Worm (Caenorhabditis elegans): Measurements from ENCODE around the gene zhit-3.

DNA sequence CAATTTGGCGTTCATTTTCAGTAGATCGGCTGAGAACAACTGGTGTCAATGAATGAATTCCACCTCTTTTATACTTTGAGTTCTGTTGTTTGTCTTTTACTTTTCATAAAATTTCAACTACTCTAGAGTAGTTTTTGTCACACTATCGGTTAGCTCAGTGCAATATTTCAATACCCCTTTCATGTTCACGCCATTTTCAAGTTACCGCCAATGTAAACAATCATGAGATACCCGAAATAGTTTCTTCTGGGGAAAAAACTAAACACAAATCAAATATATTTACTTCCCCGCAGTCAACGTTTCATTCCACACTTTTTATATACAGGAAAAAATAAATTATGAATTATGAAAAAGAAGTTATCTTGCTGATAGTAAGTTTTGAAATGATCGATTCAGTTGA, 16.4 kb upstream of the zhit-3 start, which contains the start of gene fipr-4:
- TF ChIP-seq jun-1 (tag; optimal IDR thresholded peaks at IDR 0.05): no peak
- TF ChIP-seq nhr-28 (tag; optimal IDR thresholded peaks at IDR 0.05): no peak
- TF ChIP-seq skn-1 (tag; optimal IDR thresholded peaks at IDR 0.05): no peak
- TF ChIP-seq nhr-12 (tag; optimal IDR thresholded peaks at IDR 0.05): no peak
- TF ChIP-seq nhr-237 (tag; optimal IDR thresholded peaks at IDR 0.05): no peak
- TF ChIP-seq C34B4.2 (tag; optimal IDR thresholded peaks at IDR 0.05): no peak
- no peak for TF ChIP-seq snpc-4 (tag; optimal IDR thresholded peaks at IDR 0.05)
- no peak for TF ChIP-seq ceh-90 (tag; optimal IDR thresholded peaks at IDR 0.05)
- no peak for TF ChIP-seq lin-14 (GFP tag; optimal IDR thresholded peaks at IDR 0.05)
- no peak for TF ChIP-seq C16A3.4 (tag; optimal IDR thresholded peaks at IDR 0.05)
- TF ChIP-seq tbx-2 (tag; optimal IDR thresholded peaks at IDR 0.05): no peak

Measured in whole organism, L1 larva.